Worm (Caenorhabditis elegans) whole organism, late embryonic: Measurements from ENCODE around the gene F11A5.15.

ENCODE experiments used
- C08G9.2 ChIP-seq: sonication (generic microtip); optimal IDR thresholded peaks from 2 replicates; lab custom pipeline; 2016; ENCODE audit warnings: mild to moderate bottlenecking, missing genetic modification characterization, moderate library complexity, missing compliant biosample characterization
- K02D7.2 ChIP-seq: sonication (generic microtip); optimal IDR thresholded peaks from 2 replicates; lab custom pipeline; 2017; ENCODE audit warnings: mild to moderate bottlenecking, missing genetic modification characterization, missing compliant biosample characterization
- K09A11.1 ChIP-seq: sonication (generic microtip); optimal IDR thresholded peaks from 2 replicates; lab custom pipeline; 2017; ENCODE audit warnings: antibody characterized with exemption, mild to moderate bottlenecking, missing genetic modification characterization, missing compliant biosample characterization; ENCODE audit not compliant: insufficient read depth
- T23F11.4 ChIP-seq: fragments of 200-800 bp; sonication (Bioruptor generic); optimal IDR thresholded peaks from 2 replicates; lab custom pipeline; 2018; ENCODE audit warnings: mild to moderate bottlenecking, missing genetic modification characterization, missing compliant biosample characterization
- Y22D7AL.16 ChIP-seq: sonication (generic microtip); optimal IDR thresholded peaks from 2 replicates; lab custom pipeline; 2016; ENCODE audit warnings: missing genetic modification characterization, missing compliant biosample characterization
- ahr-1 ChIP-seq: sonication (generic microtip); optimal IDR thresholded peaks from 2 replicates; lab custom pipeline; 2016; ENCODE audit warnings: missing genetic modification characterization, missing compliant biosample characterization
- ceh-14 ChIP-seq: sonication (generic microtip); optimal IDR thresholded peaks from 2 replicates; lab custom pipeline; 2016; ENCODE audit warnings: missing genotype, missing genetic modification characterization, missing compliant biosample characterization
- ceh-19 ChIP-seq: fragments of 200-800 bp; sonication (Bioruptor generic); optimal IDR thresholded peaks from 2 replicates; lab custom pipeline; 2018; ENCODE audit warnings: mild to moderate bottlenecking, missing genetic modification characterization, missing compliant biosample characterization
- ceh-2 ChIP-seq: sonication (generic microtip); optimal IDR thresholded peaks from 2 replicates; lab custom pipeline; 2016; ENCODE audit warnings: missing genotype, missing genetic modification characterization, missing compliant biosample characterization
- ceh-24 ChIP-seq: sonication (generic microtip); optimal IDR thresholded peaks from 2 replicates; lab custom pipeline; 2016; ENCODE audit warnings: mild to moderate bottlenecking, missing genetic modification characterization, missing compliant biosample characterization
- ceh-34 ChIP-seq: sonication (generic microtip); optimal IDR thresholded peaks from 2 replicates; lab custom pipeline; 2016; ENCODE audit warnings: mild to moderate bottlenecking, missing genetic modification characterization, missing compliant biosample characterization
- ceh-6 ChIP-seq: fragments of 200-800 bp; sonication (Bioruptor generic); optimal IDR thresholded peaks from 2 replicates; lab custom pipeline; 2018; ENCODE audit warnings: mild to moderate bottlenecking, missing genetic modification characterization, missing compliant biosample characterization
- ceh-9 ChIP-seq: sonication (generic microtip); optimal IDR thresholded peaks from 2 replicates; lab custom pipeline; 2016; ENCODE audit warnings: mild to moderate bottlenecking, missing genetic modification characterization, inconsistent platforms, missing compliant biosample characterization
- dve-1 ChIP-seq: sonication (generic microtip); optimal IDR thresholded peaks from 2 replicates; lab custom pipeline; 2017; ENCODE audit warnings: antibody characterized with exemption, mild to moderate bottlenecking, missing genetic modification characterization, missing compliant biosample characterization
- elt-2 ChIP-seq: sonication (generic microtip); optimal IDR thresholded peaks from 2 replicates; lab custom pipeline; 2016; ENCODE audit warnings: missing genetic modification reagents, missing genetic modification characterization, missing compliant biosample characterization
- elt-4 ChIP-seq: sonication (generic microtip); optimal IDR thresholded peaks from 2 replicates; lab custom pipeline; 2016; ENCODE audit warnings: missing genetic modification characterization, missing compliant biosample characterization
- ets-4 ChIP-seq: sonication (generic microtip); optimal IDR thresholded peaks from 2 replicates; lab custom pipeline; 2016; ENCODE audit warnings: missing genetic modification characterization, missing compliant biosample characterization
- eyg-1 ChIP-seq: sonication (generic microtip); optimal IDR thresholded peaks from 2 replicates; lab custom pipeline; 2016; ENCODE audit warnings: missing genotype, missing genetic modification characterization, missing compliant biosample characterization
- fax-1 ChIP-seq: sonication (generic microtip); optimal IDR thresholded peaks from 2 replicates; lab custom pipeline; 2016; ENCODE audit warnings: missing genotype, missing genetic modification characterization, missing compliant biosample characterization
- fkh-10 ChIP-seq: fragments of 150-350 bp; optimal IDR thresholded peaks from 2 replicates; lab custom pipeline; 2014; ENCODE audit warnings: missing biosample characterization, missing genetic modification reagents, missing genetic modification characterization
- fkh-6 ChIP-seq: sonication (generic microtip); optimal IDR thresholded peaks from 2 replicates; lab custom pipeline; 2016; ENCODE audit warnings: missing genetic modification characterization, missing compliant biosample characterization
- gmeb-2 ChIP-seq: sonication (generic microtip); optimal IDR thresholded peaks from 2 replicates; lab custom pipeline; 2016; ENCODE audit warnings: missing genetic modification characterization, inconsistent platforms, missing compliant biosample characterization
- hlh-30 ChIP-seq: sonication (generic microtip); optimal IDR thresholded peaks from 2 replicates; lab custom pipeline; 2017; ENCODE audit warnings: antibody characterized with exemption, missing genetic modification characterization, missing compliant biosample characterization; ENCODE audit not compliant: insufficient read depth
- hlh-6 ChIP-seq: sonication (generic microtip); optimal IDR thresholded peaks from 2 replicates; lab custom pipeline; 2016; ENCODE audit warnings: missing genotype, missing genetic modification characterization, missing compliant biosample characterization
- lin-11 ChIP-seq: fragments of 200-800 bp; sonication (Bioruptor generic); optimal IDR thresholded peaks from 2 replicates; lab custom pipeline; 2018; ENCODE audit warnings: mild to moderate bottlenecking, missing genetic modification characterization, missing compliant biosample characterization
- madf-2 ChIP-seq: sonication (generic microtip); optimal IDR thresholded peaks from 2 replicates; lab custom pipeline; 2017; ENCODE audit warnings: missing genetic modification characterization, missing compliant biosample characterization
- mec-3 ChIP-seq: sonication (generic microtip); optimal IDR thresholded peaks from 2 replicates; lab custom pipeline; 2016; ENCODE audit warnings: borderline replicate concordance, missing genetic modification characterization, missing compliant biosample characterization
- odd-2 ChIP-seq: sonication (generic microtip); optimal IDR thresholded peaks from 2 replicates; lab custom pipeline; 2017; ENCODE audit warnings: antibody characterized with exemption, mild to moderate bottlenecking, missing genetic modification characterization, missing compliant biosample characterization
- pag-3 ChIP-seq: sonication (generic microtip); optimal IDR thresholded peaks from 2 replicates; lab custom pipeline; 2016; ENCODE audit warnings: missing compliant biosample characterization, missing genetic modification characterization, borderline replicate concordance
- pax-1 ChIP-seq: fragments of 150-350 bp; optimal IDR thresholded peaks from 2 replicates; lab custom pipeline; 2014; ENCODE audit warnings: missing biosample characterization, missing genetic modification characterization
- pha-2 ChIP-seq: sonication (generic microtip); optimal IDR thresholded peaks from 2 replicates; lab custom pipeline; 2017; ENCODE audit warnings: mild to moderate bottlenecking, missing genetic modification characterization, missing compliant biosample characterization
- pqm-1 ChIP-seq: sonication (generic microtip); optimal IDR thresholded peaks from 2 replicates; lab custom pipeline; 2016; ENCODE audit warnings: missing genetic modification characterization, missing compliant biosample characterization
- pros-1 ChIP-seq: fragments of 150-350 bp; optimal IDR thresholded peaks from 2 replicates; lab custom pipeline; 2014; ENCODE audit warnings: missing biosample characterization, missing genetic modification reagents, missing genetic modification characterization
- rnt-1 ChIP-seq: sonication (generic microtip); optimal IDR thresholded peaks from 2 replicates; lab custom pipeline; 2016; ENCODE audit warnings: missing genetic modification characterization, missing compliant biosample characterization
- tbx-2 ChIP-seq: sonication (generic microtip); optimal IDR thresholded peaks from 2 replicates; lab custom pipeline; 2016; ENCODE audit warnings: missing genetic modification characterization, missing compliant biosample characterization
- tbx-7 ChIP-seq: sonication (generic microtip); optimal IDR thresholded peaks from 2 replicates; lab custom pipeline; 2016; ENCODE audit warnings: missing genotype, missing genetic modification characterization, missing compliant biosample characterization
- unc-55 ChIP-seq: sonication (generic microtip); optimal IDR thresholded peaks from 2 replicates; lab custom pipeline; 2017; ENCODE audit warnings: missing biosample characterization, missing genetic modification reagents, missing genetic modification characterization
- zip-5 ChIP-seq: sonication (generic microtip); optimal IDR thresholded peaks from 2 replicates; lab custom pipeline; 2016; ENCODE audit warnings: missing genetic modification characterization, missing compliant biosample characterization
- ztf-16 ChIP-seq: sonication (generic microtip); optimal IDR thresholded peaks from 2 replicates; lab custom pipeline; 2017; ENCODE audit warnings: missing genetic modification characterization, missing compliant biosample characterization

The F11A5.15 gene

DNA sequence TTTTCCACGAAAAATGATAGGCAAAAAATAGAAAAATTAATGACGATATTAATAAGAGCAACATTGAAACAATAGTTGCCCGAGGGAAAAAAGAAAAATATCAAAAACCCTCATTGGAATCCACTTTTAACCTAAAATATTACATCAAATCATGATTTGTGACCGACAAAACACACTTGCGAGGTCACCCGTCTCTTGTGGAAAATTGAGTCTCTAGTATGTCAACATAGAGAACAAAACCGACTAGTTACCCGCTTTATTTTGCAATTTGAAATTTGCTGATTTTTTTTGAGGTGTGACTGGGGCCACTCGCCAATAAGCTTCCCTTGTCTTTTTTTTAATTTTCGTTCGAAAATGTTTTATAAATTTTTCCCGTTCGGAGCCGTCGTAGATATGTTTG is 42.7 kb downstream of the F11A5.15 start, which contains the start of gene cyp-33D1:
TSS of gene cyp-33D1 (minus strand) at position 101 of the 400 bp plus-strand sequence.
- no peak for TF ChIP-seq madf-2
- TF ChIP-seq pqm-1 (tag; lab: Kevin White, UChicago), result no peak
- no peak for TF ChIP-seq lin-11 (tag; lab: Kevin White, UChicago)
- no peak for TF ChIP-seq C08G9.2
- no peak for TF ChIP-seq mec-3 (tag; lab: Kevin White, UChicago)
- TF ChIP-seq tbx-7 (tag; lab: Kevin White, UChicago), result no peak
- no peak for TF ChIP-seq fkh-10
- no peak for TF ChIP-seq ceh-6 (GFP tag; lab: Kevin White, UChicago)
- no peak for TF ChIP-seq dve-1 (tag; lab: Kevin White, UChicago)
- TF ChIP-seq ceh-34 (tag; lab: Kevin White, UChicago), result no peak
- no peak for TF ChIP-seq hlh-30 (tag; lab: Kevin White, UChicago)
- no peak for TF ChIP-seq Y22D7AL.16 (tag; lab: Kevin White, UChicago)
- no peak for TF ChIP-seq rnt-1 (tag; lab: Kevin White, UChicago)
- TF ChIP-seq pha-2 (tag; lab: Kevin White, UChicago), result no peak
- no peak for TF ChIP-seq K09A11.1 (tag; lab: Kevin White, UChicago)
- TF ChIP-seq unc-55 (GFP tag; lab: Kevin White, UChicago), result no peak
- no peak for TF ChIP-seq ceh-24 (tag; lab: Kevin White, UChicago)
- TF ChIP-seq ceh-2 (tag; lab: Kevin White, UChicago), result no peak
- TF ChIP-seq, all 69 proteins: peak for 0

DNA sequence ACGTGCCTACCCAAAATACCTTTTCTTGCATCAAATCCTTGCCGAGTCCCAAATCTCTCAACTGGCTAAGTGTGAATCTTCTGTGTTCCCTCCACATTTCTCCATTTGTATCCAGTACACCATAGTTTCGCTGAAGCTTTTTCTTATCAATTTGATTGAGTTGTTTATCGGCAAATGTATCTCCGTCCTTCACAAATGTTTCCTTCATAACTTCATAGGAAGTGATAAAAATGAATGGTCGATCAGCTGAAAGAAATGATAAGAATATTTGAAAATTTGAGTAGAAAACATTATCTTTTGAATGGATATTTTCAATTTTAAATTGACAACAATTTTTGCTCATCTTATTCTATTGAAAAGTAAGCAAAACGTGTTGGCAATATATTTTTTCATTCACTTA is 43.2 kb downstream of the F11A5.15 start:
- TF ChIP-seq elt-4 (tag; lab: Kevin White, UChicago), result no peak
- peak; percentile 65 for TF ChIP-seq elt-2 (tag; lab: Kevin White, UChicago)
- TF ChIP-seq K09A11.1 (tag; lab: Kevin White, UChicago), result no peak
- TF ChIP-seq ahr-1 (tag; lab: Kevin White, UChicago), result no peak
- TF ChIP-seq hlh-30 (tag; lab: Kevin White, UChicago), result no peak
- TF ChIP-seq ceh-9 (tag; lab: Kevin White, UChicago), result no peak
- no peak for TF ChIP-seq eyg-1 (tag; lab: Kevin White, UChicago)

DNA sequence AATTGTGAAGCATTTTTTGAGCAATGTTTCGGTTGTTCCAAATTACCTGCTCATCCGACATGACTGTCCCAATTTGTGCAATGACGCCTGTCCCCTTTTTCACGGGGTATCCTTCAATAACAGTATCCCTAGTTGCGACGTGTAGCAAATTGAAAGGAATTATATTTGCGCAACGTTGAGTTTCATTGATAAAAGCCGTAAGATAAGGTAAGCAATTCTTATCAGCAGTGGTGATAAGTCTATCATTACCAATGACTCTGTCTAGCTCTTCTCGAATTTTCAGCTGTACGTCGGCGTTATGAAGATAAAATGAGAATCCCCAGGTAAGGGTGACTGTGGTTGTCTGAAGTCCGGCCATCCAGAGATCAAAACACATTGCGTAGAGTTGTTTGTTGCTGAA is 44.3 kb downstream of the F11A5.15 start:
- TF ChIP-seq K02D7.2 (tag; lab: Kevin White, UChicago) (no peak), fkh-6 (tag; lab: Kevin White, UChicago) (no peak), elt-2 (tag; lab: Kevin White, UChicago) (peak; percentile 93), tbx-2 (tag; lab: Kevin White, UChicago) (no peak), zip-5 (tag; lab: Kevin White, UChicago) (no peak), T23F11.4 (GFP tag; lab: Kevin White, UChicago) (no peak), odd-2 (tag; lab: Kevin White, UChicago) (no peak), hlh-6 (tag; lab: Kevin White, UChicago) (no peak)

DNA sequence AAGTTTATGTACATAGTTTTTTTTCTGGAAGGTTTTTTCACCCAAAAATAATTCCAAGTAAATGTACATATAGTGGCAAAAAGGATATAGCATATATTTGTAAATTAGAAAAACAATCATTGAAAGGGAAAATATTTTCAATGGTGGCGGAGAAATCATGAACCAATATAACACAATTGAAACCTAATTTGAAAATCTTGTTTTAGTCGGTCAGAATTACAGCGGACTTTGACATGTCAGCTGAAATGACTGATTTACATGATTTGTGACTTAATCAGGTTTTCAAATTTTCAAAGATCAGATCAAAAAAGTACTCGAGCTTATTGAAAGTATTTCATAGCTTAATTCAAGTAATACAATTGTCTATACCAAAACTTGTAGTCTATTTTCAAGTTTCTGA is 46.7 kb downstream of the F11A5.15 start, which contains the start of gene K05D4.9:
TSS of gene K05D4.9 (minus strand) at position 101 of the 400 bp plus-strand sequence.
- TF ChIP-seq gmeb-2 (tag; lab: Kevin White, UChicago) (no peak), fax-1 (tag; lab: Kevin White, UChicago) (no peak), ceh-14 (tag; lab: Kevin White, UChicago) (no peak), madf-2 (no peak), ceh-19 (GFP tag; lab: Kevin White, UChicago) (no peak), odd-2 (tag; lab: Kevin White, UChicago) (no peak), ceh-24 (tag; lab: Kevin White, UChicago) (no peak), ztf-16 (tag; lab: Kevin White, UChicago) (no peak), pag-3 (tag; lab: Kevin White, UChicago) (no peak), ceh-34 (tag; lab: Kevin White, UChicago) (no peak), ets-4 (no peak), fkh-6 (tag; lab: Kevin White, UChicago) (no peak), pax-1 (tag; lab: Kevin White, UChicago) (no peak), fkh-10 (no peak), pros-1 (no peak)
- TF ChIP-seq, all 69 proteins: peak for 0
